Fruit fly (Drosophila melanogaster) whole organism, prepupa: ENCODE data around the gene CG46523.
A peak's percentile ranks its signal among the peaks of the same experiment; 100 is the strongest.

Source experiments
- CG10669 ChIP-seq: fragments of 200-800 bp; sonication (Bioruptor generic); optimal IDR thresholded peaks from 3 replicates; lab custom pipeline; 2018; ENCODE audit warnings: missing biosample characterization, mild to moderate bottlenecking, missing genetic modification characterization, moderate library complexity
- CG11294 ChIP-seq: fragments of 200-800 bp; sonication (Bioruptor generic); IDR thresholded peaks from 2 replicates; pipeline ENCODE4 v1.3.6; 2022; ENCODE audit warnings: missing biosample characterization, missing genetic modification characterization
- CG11902 ChIP-seq: fragments of 200-800 bp; sonication (Bioruptor generic); optimal IDR thresholded peaks from 3 replicates; lab custom pipeline; 2016; ENCODE audit warnings: missing biosample characterization, missing genetic modification characterization
- CG15336 ChIP-seq: fragments of 200-800 bp; sonication (Bioruptor generic); IDR thresholded peaks from 2 replicates; pipeline ENCODE4 v1.3.6; 2022; ENCODE audit warnings: missing biosample characterization, missing genetic modification characterization
- CG1621 ChIP-seq: fragments of 200-800 bp; sonication (Bioruptor generic); optimal IDR thresholded peaks from 3 replicates; lab custom pipeline; 2018; ENCODE audit warnings: missing biosample characterization, mild to moderate bottlenecking, missing genetic modification characterization
- CG3032 ChIP-seq: fragments of 200-800 bp; optimal IDR thresholded peaks from 2 replicates; lab custom pipeline; 2019; ENCODE audit warnings: missing biosample characterization, mild to moderate bottlenecking, missing genetic modification characterization, moderate library complexity
- CG31627 ChIP-seq: fragments of 200-800 bp; sonication (Bioruptor generic); optimal IDR thresholded peaks from 3 replicates; lab custom pipeline; 2016; ENCODE audit warnings: missing biosample characterization, missing genetic modification characterization
- CG32006 ChIP-seq: fragments of 200-800 bp; sonication (Bioruptor generic); optimal IDR thresholded peaks from 3 replicates; lab custom pipeline; 2017; ENCODE audit warnings: missing biosample characterization, mild to moderate bottlenecking, missing genetic modification characterization
- CG34406 ChIP-seq: fragments of 200-800 bp; sonication (Bioruptor generic); optimal IDR thresholded peaks from 3 replicates; lab custom pipeline; 2016; ENCODE audit warnings: missing biosample characterization, missing genetic modification characterization
- CG3919 ChIP-seq: fragments of 200-800 bp; sonication (Bioruptor generic); optimal IDR thresholded peaks from 3 replicates; lab custom pipeline; 2016; ENCODE audit warnings: missing biosample characterization, missing genetic modification characterization
- CG6163 ChIP-seq: fragments of 200-800 bp; sonication (Bioruptor generic); IDR thresholded peaks from 3 replicates; pipeline ENCODE4 v1.3.6; 2022; ENCODE audit warnings: missing biosample characterization, missing genetic modification characterization
- CG6276 ChIP-seq: fragments of 200-800 bp; sonication (Bioruptor generic); optimal IDR thresholded peaks from 2 replicates; lab custom pipeline; 2017; ENCODE audit warnings: missing biosample characterization, mild to moderate bottlenecking, missing genetic modification characterization
- CG6792 ChIP-seq: fragments of 200-800 bp; sonication (Bioruptor generic); optimal IDR thresholded peaks from 3 replicates; lab custom pipeline; 2016; ENCODE audit warnings: missing biosample characterization, missing genetic modification characterization
- CG6808 ChIP-seq: fragments of 200-800 bp; sonication (Bioruptor generic); optimal IDR thresholded peaks from 3 replicates; lab custom pipeline; 2017; ENCODE audit warnings: missing biosample characterization, missing genetic modification characterization, mild to moderate bottlenecking, moderate library complexity, missing genetic modification reagents
- CG8119 ChIP-seq: fragments of 200-800 bp; sonication (Bioruptor generic); IDR thresholded peaks from 3 replicates; pipeline ENCODE4 v1.3.6; 2022; ENCODE audit warnings: missing biosample characterization, missing genetic modification characterization
- CG8319 ChIP-seq: fragments of 200-800 bp; sonication (Bioruptor generic); optimal IDR thresholded peaks from 3 replicates; lab custom pipeline; 2016; ENCODE audit warnings: missing biosample characterization, missing genetic modification characterization
- CG8632 ChIP-seq: fragments of 200-800 bp; sonication (Bioruptor generic); optimal IDR thresholded peaks from 3 replicates; lab custom pipeline; 2016; ENCODE audit warnings: missing biosample characterization, missing genetic modification characterization
- CG9139 ChIP-seq: fragments of 200-800 bp; sonication (Bioruptor generic); optimal IDR thresholded peaks from 3 replicates; lab custom pipeline; 2017; ENCODE audit warnings: missing biosample characterization, mild to moderate bottlenecking, missing genetic modification characterization
- Eip78C ChIP-seq: fragments of 200-800 bp; sonication (Bioruptor generic); peaks from one replicate; lab custom pipeline; 2016; ENCODE audit warnings: missing biosample characterization, missing genetic modification characterization
- Ets21C ChIP-seq: fragments of 200-800 bp; sonication (Bioruptor generic); optimal IDR thresholded peaks from 3 replicates; lab custom pipeline; 2016; ENCODE audit warnings: missing biosample characterization, missing genetic modification characterization
- Ets96B ChIP-seq: fragments of 200-800 bp; optimal IDR thresholded peaks from 2 replicates; lab custom pipeline; 2019; ENCODE audit warnings: missing biosample characterization, mild to moderate bottlenecking, missing genetic modification characterization, moderate library complexity
- Hr38 ChIP-seq: sonication (Bioruptor generic); optimal IDR thresholded peaks from 2 replicates; lab custom pipeline; 2016; ENCODE audit warnings: missing biosample characterization, missing genetic modification characterization
- Hr39 ChIP-seq: fragments of 200-800 bp; sonication (Bioruptor generic); optimal IDR thresholded peaks from 2 replicates; lab custom pipeline; 2016; ENCODE audit warnings: missing biosample characterization, missing genetic modification characterization
- Hr4 ChIP-seq: fragments of 200-800 bp; sonication (Bioruptor generic); optimal IDR thresholded peaks from 3 replicates; lab custom pipeline; 2016; ENCODE audit warnings: missing biosample characterization, missing genetic modification characterization
- Met ChIP-seq: fragments of 200-800 bp; sonication (Bioruptor generic); optimal IDR thresholded peaks from 3 replicates; lab custom pipeline; 2016; ENCODE audit warnings: missing biosample characterization, missing genetic modification characterization
- OdsH ChIP-seq: fragments of 200-800 bp; sonication (Bioruptor generic); optimal IDR thresholded peaks from 3 replicates; lab custom pipeline; 2016; ENCODE audit warnings: missing biosample characterization, missing genetic modification characterization
- Smox ChIP-seq: fragments of 200-800 bp; sonication (Bioruptor generic); optimal IDR thresholded peaks from 3 replicates; lab custom pipeline; 2016; ENCODE audit warnings: missing biosample characterization, missing genetic modification characterization
- Sox102F ChIP-seq: fragments of 200-800 bp; sonication (Bioruptor generic); optimal IDR thresholded peaks from 2 replicates; lab custom pipeline; 2016; ENCODE audit warnings: missing biosample characterization, mild to moderate bottlenecking, missing genetic modification characterization
- Sox14 ChIP-seq: fragments of 200-800 bp; sonication (Bioruptor generic); optimal IDR thresholded peaks from 3 replicates; lab custom pipeline; 2016; ENCODE audit warnings: missing biosample characterization, missing genetic modification characterization
- Sox15 ChIP-seq: fragments of 200-800 bp; sonication (Bioruptor generic); optimal IDR thresholded peaks from 3 replicates; lab custom pipeline; 2016; ENCODE audit warnings: missing biosample characterization, missing genetic modification characterization
- achi ChIP-seq: fragments of 200-800 bp; sonication (Bioruptor generic); optimal IDR thresholded peaks from 3 replicates; lab custom pipeline; 2016; ENCODE audit warnings: missing biosample characterization, missing genetic modification characterization
- dac ChIP-seq: fragments of 200-800 bp; sonication (Bioruptor generic); optimal IDR thresholded peaks from 2 replicates; lab custom pipeline; 2017; ENCODE audit warnings: missing biosample characterization, mild to moderate bottlenecking, missing genetic modification characterization
- dsx ChIP-seq: fragments of 200-800 bp; optimal IDR thresholded peaks from 3 replicates; lab custom pipeline; 2019; ENCODE audit warnings: missing biosample characterization, mild to moderate bottlenecking, missing genetic modification characterization, moderate library complexity; ENCODE audit not compliant: poor library complexity, severe bottlenecking
- eg ChIP-seq: fragments of 200-800 bp; sonication (Bioruptor generic); IDR thresholded peaks from 3 replicates; pipeline ENCODE4 v1.3.6; 2022; ENCODE audit warnings: missing biosample characterization, missing genetic modification characterization
- esn ChIP-seq: fragments of 200-800 bp; sonication (Bioruptor generic); optimal IDR thresholded peaks from 2 replicates; lab custom pipeline; 2016; ENCODE audit warnings: missing biosample characterization, mild to moderate bottlenecking, missing genetic modification characterization, moderate library complexity
- lz ChIP-seq: fragments of 200-800 bp; sonication (Bioruptor generic); optimal IDR thresholded peaks from 3 replicates; lab custom pipeline; 2016; ENCODE audit warnings: missing biosample characterization, missing genetic modification characterization
- net ChIP-seq: fragments of 200-800 bp; sonication (Bioruptor generic); optimal IDR thresholded peaks from 3 replicates; lab custom pipeline; 2016; ENCODE audit warnings: missing biosample characterization, missing genetic modification characterization
- ss ChIP-seq, 2 experiments: fragments of 200-800 bp; sonication (Bioruptor generic); optimal IDR thresholded peaks; 2 replicates in 1 of 2; 3 replicates in 1 of 2; lab custom pipeline; 2017 to 2018; ENCODE audit warnings: mild to moderate bottlenecking in 2 of 2, missing biosample characterization in 2 of 2, missing genetic modification characterization in 2 of 2, moderate library complexity in 1 of 2
- svp ChIP-seq: fragments of 200-800 bp; sonication (Bioruptor generic); peaks from one replicate; lab custom pipeline; 2016; ENCODE audit warnings: missing biosample characterization, missing genetic modification characterization
- topi ChIP-seq: fragments of 200-800 bp; sonication (Bioruptor generic); optimal IDR thresholded peaks from 3 replicates; lab custom pipeline; 2016; ENCODE audit warnings: missing biosample characterization, missing genetic modification characterization
- vri ChIP-seq: fragments of 200-800 bp; sonication (Bioruptor generic); optimal IDR thresholded peaks from 3 replicates; lab custom pipeline; 2016; ENCODE audit warnings: missing biosample characterization, mild to moderate bottlenecking, missing genetic modification characterization

Gene CG46523

dm6 chr3L:1914668-1915067 lies 24.2 kb downstream of the CG46523 start:
- no peak for TF ChIP-seq CG8119 (GFP tag; lab: Robert Waterston, UW)
- no peak for TF ChIP-seq CG15336 (GFP tag; lab: Robert Waterston, UW)
- no peak for TF ChIP-seq Smox (GFP tag; lab: Kevin White, UChicago)
- TF ChIP-seq Ets96B, result no peak
- no peak for TF ChIP-seq Hr38 (GFP tag; lab: Kevin White, UChicago)
- TF ChIP-seq CG9139 (GFP tag; lab: Kevin White, UChicago), result no peak
- TF ChIP-seq Hr4 (GFP tag; lab: Kevin White, UChicago), result no peak
- TF ChIP-seq CG6276, result no peak
- TF ChIP-seq CG31627 (GFP tag; lab: Kevin White, UChicago), result no peak
- no peak for TF ChIP-seq dac (GFP tag; lab: Kevin White, UChicago)
- no peak for TF ChIP-seq Sox14 (GFP tag; lab: Kevin White, UChicago)
- no peak for TF ChIP-seq vri

dm6 chr3L:1910107-1910506 lies 28.8 kb downstream of the CG46523 start, which contains the start of gene dsb:
Gene dsb (minus strand): TSS chr3L:1910197.
- TF ChIP-seq svp (GFP tag; lab: Kevin White, UChicago) (peak; percentile 64), CG6163 (GFP tag; lab: Robert Waterston, UW) (0 out of 3 replicates have a peak, but pooled peaks have one; percentile 40), Eip78C (GFP tag; lab: Kevin White, UChicago) (peak; percentile 32), CG32006 (GFP tag; lab: Kevin White, UChicago) (no peak), ss (GFP tag; optimal IDR thresholded peaks at IDR 0.05; lab: Kevin White, UChicago) (peak in 1 of 2 experiments; percentile 16)

dm6 chr3L:1909000-1909399 lies 29.9 kb downstream of the CG46523 start:
- TF ChIP-seq vri (peak; percentile 27), CG34406 (no peak), svp (GFP tag; lab: Kevin White, UChicago) (peak; percentile 93), CG6276 (no peak), CG6808 (GFP tag; lab: Kevin White, UChicago) (no peak)

- peak; percentile 82 for TF ChIP-seq Eip78C (GFP tag; lab: Kevin White, UChicago)
- peak; percentile 30 for TF ChIP-seq CG3919
- TF ChIP-seq net, result no peak
- TF ChIP-seq Smox (GFP tag; lab: Kevin White, UChicago), result no peak
- peak; percentile 42; the same call in 1 of the 3 replicates for TF ChIP-seq eg
- TF ChIP-seq CG10669 (GFP tag; lab: Kevin White, UChicago), result peak; percentile 12
- peak in 1 of 2 experiments; percentile 0 for TF ChIP-seq ss (GFP tag; optimal IDR thresholded peaks at IDR 0.05; lab: Kevin White, UChicago)
- TF ChIP-seq svp (GFP tag; lab: Kevin White, UChicago), result peak; percentile 54
- peak; percentile 5 for TF ChIP-seq achi (GFP tag; lab: Kevin White, UChicago)
- no peak for TF ChIP-seq OdsH
- peak; percentile 31; the same call in 1 of the 3 replicates for TF ChIP-seq CG6163 (GFP tag; lab: Robert Waterston, UW)
- TF ChIP-seq topi (GFP tag; lab: Kevin White, UChicago), result no peak
Measured at dm6 chr3L:1906208-1906607, 32.7 kb downstream of the CG46523 start.

- TF ChIP-seq CG11294 (GFP tag; lab: Robert Waterston, UW), result no peak
- peak; percentile 25 for TF ChIP-seq Smox (GFP tag; lab: Kevin White, UChicago)
- TF ChIP-seq Hr38 (GFP tag; lab: Kevin White, UChicago), result no peak
- peak; percentile 52 for TF ChIP-seq net
- TF ChIP-seq eg, result no peak
- peak; percentile 24 for TF ChIP-seq CG6792 (GFP tag; lab: Kevin White, UChicago)
- peak; percentile 11 for TF ChIP-seq Hr39 (GFP tag; lab: Kevin White, UChicago)
- no peak for TF ChIP-seq CG1621 (tag; lab: Kevin White, UChicago)
- TF ChIP-seq CG9139 (GFP tag; lab: Kevin White, UChicago), result no peak
- peak; percentile 49 for TF ChIP-seq svp (GFP tag; lab: Kevin White, UChicago)
- peak; percentile 0 for TF ChIP-seq Ets96B
- peak; percentile 62 for TF ChIP-seq CG6276
- TF ChIP-seq CG15336 (GFP tag; lab: Robert Waterston, UW), result peak; percentile 74
- peak; percentile 28 for TF ChIP-seq Sox15 (GFP tag; lab: Kevin White, UChicago)
- TF ChIP-seq CG8319 (GFP tag; lab: Kevin White, UChicago), result no peak
- peak; percentile 21 for TF ChIP-seq CG6808 (GFP tag; lab: Kevin White, UChicago)
- TF ChIP-seq CG3919, result peak; percentile 56
- TF ChIP-seq dsx (GFP tag; lab: Kevin White, UChicago), result no peak
- TF ChIP-seq CG6163 (GFP tag; lab: Robert Waterston, UW), result no peak
- TF ChIP-seq CG11902 (GFP tag; lab: Kevin White, UChicago), result peak; percentile 41
- TF ChIP-seq CG8632 (GFP tag; lab: Kevin White, UChicago), result peak; percentile 33
- TF ChIP-seq Sox102F, result peak; percentile 11
- peak; percentile 20 for TF ChIP-seq esn (GFP tag; lab: Kevin White, UChicago)
- peak; percentile 6 for TF ChIP-seq CG3032 (tag; lab: Kevin White, UChicago)
- TF ChIP-seq Met (GFP tag; lab: Kevin White, UChicago), result peak; percentile 22
- TF ChIP-seq CG8119 (GFP tag; lab: Robert Waterston, UW), result peak; percentile 66; the same call in 2 of the 3 replicates
- TF ChIP-seq topi (GFP tag; lab: Kevin White, UChicago), result no peak
- TF ChIP-seq OdsH, result peak; percentile 54
- TF ChIP-seq CG34406, result peak; percentile 43
- no peak for TF ChIP-seq lz
- TF ChIP-seq Ets21C, result no peak
- peak; percentile 91 for TF ChIP-seq Eip78C (GFP tag; lab: Kevin White, UChicago)
Measured at dm6 chr3L:1905273-1905672, 33.6 kb downstream of the CG46523 start.
